Worm (Caenorhabditis elegans): Measurements from ENCODE around the gene mnr-1.
A peak's percentile ranks its signal among the peaks of the same experiment; 100 is the strongest.

The mnr-1 gene

ce11 chrV:20693968-20694367 lies 39.5 kb downstream of the mnr-1 start (continued):
- TF ChIP-seq npax-4 (tag; optimal IDR thresholded peaks at IDR 0.05) (peak; percentile 9), T23F11.4 (GFP tag; optimal IDR thresholded peaks at IDR 0.05) (no peak), unc-55 (GFP tag; optimal IDR thresholded peaks at IDR 0.05) (no peak), ceh-22 (tag; optimal IDR thresholded peaks at IDR 0.05) (no peak), madf-2 (tag; optimal IDR thresholded peaks at IDR 0.05) (peak; percentile 29), ahr-1 (tag; optimal IDR thresholded peaks at IDR 0.05) (no peak), ceh-6 (GFP tag; optimal IDR thresholded peaks at IDR 0.05) (peak; percentile 64), ceh-2 (tag; optimal IDR thresholded peaks at IDR 0.05) (peak; percentile 18), unc-42 (tag; optimal IDR thresholded peaks at IDR 0.05) (no peak), ceh-34 (tag; optimal IDR thresholded peaks at IDR 0.05) (peak; percentile 14), zip-5 (tag; optimal IDR thresholded peaks at IDR 0.05) (peak; percentile 3), elt-4 (tag; optimal IDR thresholded peaks at IDR 0.05) (no peak), sdc-2 (tag; optimal IDR thresholded peaks at IDR 0.05) (peak; percentile 42), hlh-6 (tag; optimal IDR thresholded peaks at IDR 0.05) (peak; percentile 62), ceh-14 (tag; optimal IDR thresholded peaks at IDR 0.05) (no peak), C08G9.2 (tag; optimal IDR thresholded peaks at IDR 0.05) (peak; percentile 28), hlh-13 (GFP tag; optimal IDR thresholded peaks at IDR 0.05) (no peak), tbx-7 (tag; optimal IDR thresholded peaks at IDR 0.05) (no peak), ref-2 (tag; optimal IDR thresholded peaks at IDR 0.05) (peak; percentile 42), sox-2 (GFP tag; IDR thresholded peaks at IDR 0.05) (no peak), mec-3 (tag; optimal IDR thresholded peaks at IDR 0.05; ENCODE audit: borderline replicate concordance) (peak; percentile 39), ceh-48 (tag; optimal IDR thresholded peaks at IDR 0.05) (peak; percentile 15), pha-4 (tag; optimal IDR thresholded peaks at IDR 0.05) (no peak), nfya-1 (tag; optimal IDR thresholded peaks at IDR 0.05) (no peak), lin-11 (tag; optimal IDR thresholded peaks at IDR 0.05) (peak; percentile 50), unc-3 (GFP tag; conservative IDR thresholded peaks at IDR 0.05) (no peak), unc-3 (tag; optimal IDR thresholded peaks at IDR 0.05) (no peak), unc-86 (tag; optimal IDR thresholded peaks at IDR 0.05) (no peak), Y22D7AL.16 (tag; optimal IDR thresholded peaks at IDR 0.05) (no peak), pat-9 (tag; optimal IDR thresholded peaks at IDR 0.05) (peak; percentile 52)

ce11 chrV:20698266-20698665 lies 43.8 kb downstream of the mnr-1 start, which contains the start of gene F53F8.7:
Gene F53F8.7 (minus strand): TSS chrV:20698366.
- TF ChIP-seq ceh-30 (tag; optimal IDR thresholded peaks at IDR 0.05) (no peak), ceh-18 (tag; optimal IDR thresholded peaks at IDR 0.05) (no peak), ceh-19 (GFP tag; optimal IDR thresholded peaks at IDR 0.05) (no peak)

ce11 chrV:20703998-20704572 lies 49.6 kb downstream of the mnr-1 start, which contains the start of the genes F53F8.5 and F53F8.6:
Gene F53F8.5 (minus strand): TSS chrV:20704049.
Gene F53F8.6 (plus strand): TSS chrV:20704227.
- TF ChIP-seq ceh-22 (tag; optimal IDR thresholded peaks at IDR 0.05) = no peak
- TF ChIP-seq unc-3 (GFP tag; conservative IDR thresholded peaks at IDR 0.05) = no peak
- no peak for TF ChIP-seq unc-3 (tag; optimal IDR thresholded peaks at IDR 0.05)
- TF ChIP-seq unc-42 (tag; optimal IDR thresholded peaks at IDR 0.05) = peak; percentile 85
- TF ChIP-seq ref-2 (tag; optimal IDR thresholded peaks at IDR 0.05) = no peak
- peak; percentile 15 for TF ChIP-seq nfya-1 (tag; optimal IDR thresholded peaks at IDR 0.05)
- TF ChIP-seq nhr-232 (tag; optimal IDR thresholded peaks at IDR 0.05) = no peak
- no peak for TF ChIP-seq sox-4 (tag; optimal IDR thresholded peaks at IDR 0.05)
- no peak for TF ChIP-seq ceh-30 (tag; optimal IDR thresholded peaks at IDR 0.05)
- no peak for TF ChIP-seq pha-4 (tag; optimal IDR thresholded peaks at IDR 0.05)
- TF ChIP-seq sdc-2 (tag; optimal IDR thresholded peaks at IDR 0.05) = no peak
- peak; percentile 0 for TF ChIP-seq ceh-31 (tag; optimal IDR thresholded peaks at IDR 0.05)
- TF ChIP-seq odd-2 (tag; optimal IDR thresholded peaks at IDR 0.05) = no peak
- TF ChIP-seq dve-1 (tag; optimal IDR thresholded peaks at IDR 0.05) = no peak
- no peak for TF ChIP-seq ceh-45 (GFP tag; IDR thresholded peaks at IDR 0.05)
- TF ChIP-seq ztf-16 (tag; optimal IDR thresholded peaks at IDR 0.05) = no peak

Measured in whole organism, late embryonic.